Worm (Caenorhabditis elegans) whole organism, early embryonic: ENCODE data around the gene F46C3.2.
"Not testable (repeated sequence)": the region's sequence is repeated elsewhere in the genome, so short reads cannot be mapped to it uniquely, and the experiment has no call there.

Experiments used
- B0310.2 ChIP-seq: sonication (generic microtip); optimal IDR thresholded peaks from 2 replicates; lab custom pipeline; 2016; ENCODE audit warnings: mild to moderate bottlenecking, missing genetic modification characterization, missing compliant biosample characterization
- F13C5.2 ChIP-seq: sonication (generic microtip); optimal IDR thresholded peaks from 2 replicates; lab custom pipeline; 2017; ENCODE audit warnings: mild to moderate bottlenecking, missing genetic modification characterization, inconsistent platforms, missing compliant biosample characterization
- aly-1 ChIP-seq: sonication (generic microtip); optimal IDR thresholded peaks from 2 replicates; lab custom pipeline; 2016; ENCODE audit warnings: missing genetic modification characterization, missing compliant biosample characterization
- ama-1 ChIP-seq: fragments of 150-350 bp; optimal IDR thresholded peaks from 2 replicates; lab custom pipeline; 2014
- ceh-13 ChIP-seq: fragments of 200-800 bp; sonication (Bioruptor generic); optimal IDR thresholded peaks from 2 replicates; lab custom pipeline; 2018; ENCODE audit warnings: mild to moderate bottlenecking, missing genetic modification characterization, missing compliant biosample characterization
- ceh-36 ChIP-seq: sonication (generic microtip); optimal IDR thresholded peaks from 2 replicates; lab custom pipeline; 2016; ENCODE audit warnings: missing genetic modification characterization, inconsistent platforms, missing compliant biosample characterization
- ets-7 ChIP-seq: sonication (generic microtip); optimal IDR thresholded peaks from 2 replicates; lab custom pipeline; 2016; ENCODE audit warnings: missing genotype, missing genetic modification characterization, missing compliant biosample characterization
- flt-1 ChIP-seq: fragments of 200-800 bp; sonication (Bioruptor generic); IDR thresholded peaks from 2 replicates; pipeline ENCODE4 v1.3.6; 2022; ENCODE audit warnings: missing genetic modification characterization, missing compliant biosample characterization
- hmbx-1 ChIP-seq: sonication (generic microtip); optimal IDR thresholded peaks from 2 replicates; lab custom pipeline; 2016; ENCODE audit warnings: mild to moderate bottlenecking, missing genetic modification characterization, missing compliant biosample characterization
- hmg-4 ChIP-seq: fragments of 200-800 bp; sonication (Bioruptor generic); optimal IDR thresholded peaks from 2 replicates; lab custom pipeline; 2018; ENCODE audit warnings: mild to moderate bottlenecking, missing genetic modification characterization, missing compliant biosample characterization
- hnd-1 ChIP-seq: sonication (generic microtip); optimal IDR thresholded peaks from 2 replicates; lab custom pipeline; 2016; ENCODE audit warnings: missing genetic modification characterization, missing compliant biosample characterization
- pes-1 ChIP-seq: fragments of 200-800 bp; sonication (Bioruptor generic); IDR thresholded peaks from 2 replicates; pipeline ENCODE4 v1.3.6; 2022; ENCODE audit warnings: missing genetic modification reagents, missing genetic modification characterization, missing compliant biosample characterization
- scrt-1 ChIP-seq: fragments of 200-800 bp; sonication (Bioruptor generic); IDR thresholded peaks from 2 replicates; pipeline ENCODE4 v1.3.6; 2022; ENCODE audit warnings: missing genetic modification characterization, missing compliant biosample characterization
- sea-1 ChIP-seq: fragments of 200-800 bp; sonication (Bioruptor generic); conservative IDR thresholded peaks from 2 replicates; pipeline ENCODE4 v1.3.6; 2022; ENCODE audit warnings: missing genetic modification characterization, missing compliant biosample characterization
- tbx-11 ChIP-seq: fragments of 200-800 bp; sonication (Bioruptor generic); IDR thresholded peaks from 2 replicates; pipeline ENCODE4 v1.3.6; 2022; ENCODE audit warnings: missing genetic modification characterization, missing compliant biosample characterization
- tbx-37 ChIP-seq: fragments of 200-800 bp; sonication (Bioruptor generic); conservative IDR thresholded peaks from 2 replicates; pipeline ENCODE4 v1.3.6; 2022; ENCODE audit warnings: missing genetic modification reagents, missing genetic modification characterization, missing compliant biosample characterization
- tra-4 ChIP-seq: sonication (generic microtip); optimal IDR thresholded peaks from 2 replicates; lab custom pipeline; 2017; ENCODE audit warnings: missing genetic modification characterization, missing compliant biosample characterization

F46C3.2 gene

ce11 chrX:11447695-11448094, 29.1 kb upstream of the F46C3.2 start:
- no peak for TF ChIP-seq hmg-4 (GFP tag; lab: Kevin White, UChicago)
- TF ChIP-seq ama-1 (lab: Kevin White, UChicago), result no peak
- TF ChIP-seq pes-1 (GFP tag; lab: Robert Waterston, UW), result no peak
- no peak for TF ChIP-seq ceh-36
- no peak for TF ChIP-seq flt-1
- TF ChIP-seq ceh-13 (GFP tag; lab: Kevin White, UChicago), result no peak
- TF ChIP-seq hnd-1 (tag; lab: Kevin White, UChicago), result no peak
- no peak for TF ChIP-seq aly-1 (tag; lab: Kevin White, UChicago)
- no peak for TF ChIP-seq tbx-11 (GFP tag; lab: Robert Waterston, UW)
- TF ChIP-seq scrt-1 (GFP tag; lab: Robert Waterston, UW), result no peak
- no peak for TF ChIP-seq sea-1
- no peak for TF ChIP-seq B0310.2 (tag; lab: Kevin White, UChicago)
- no peak for TF ChIP-seq tbx-37 (GFP tag; lab: Robert Waterston, UW)
- TF ChIP-seq tra-4 (tag; lab: Kevin White, UChicago), result no peak
- no peak for TF ChIP-seq ets-7 (tag; lab: Kevin White, UChicago)
- TF ChIP-seq F13C5.2 (tag; lab: Kevin White, UChicago), result no peak
- no peak for TF ChIP-seq hmbx-1 (tag; lab: Kevin White, UChicago)

- no peak for TF ChIP-seq tra-4 (tag; lab: Kevin White, UChicago)
- TF ChIP-seq scrt-1 (GFP tag; lab: Robert Waterston, UW), result no peak
- TF ChIP-seq sea-1, result no peak
- TF ChIP-seq B0310.2 (tag; lab: Kevin White, UChicago), result no peak
- TF ChIP-seq pes-1 (GFP tag; lab: Robert Waterston, UW), result no peak
- no peak for TF ChIP-seq hmbx-1 (tag; lab: Kevin White, UChicago)
- TF ChIP-seq ceh-13 (GFP tag; lab: Kevin White, UChicago), result no peak
- TF ChIP-seq ama-1 (lab: Kevin White, UChicago), result no peak
- TF ChIP-seq flt-1, result no peak
- no peak for TF ChIP-seq hmg-4 (GFP tag; lab: Kevin White, UChicago)
- no peak for TF ChIP-seq ets-7 (tag; lab: Kevin White, UChicago)
- TF ChIP-seq aly-1 (tag; lab: Kevin White, UChicago), result no peak
- TF ChIP-seq tbx-37 (GFP tag; lab: Robert Waterston, UW), result no peak
- TF ChIP-seq hnd-1 (tag; lab: Kevin White, UChicago), result no peak
- no peak for TF ChIP-seq F13C5.2 (tag; lab: Kevin White, UChicago)
These were observed 28.0 kb upstream of the F46C3.2 start, which contains the start of gene igeg-2 for ce11 chrX:11446535-11446934. Gene igeg-2, minus strand, starts transcription at chrX:11446635.

ce11 chrX:11443335-11443734, 24.8 kb upstream of the F46C3.2 start:
- TF ChIP-seq flt-1, result peak; percentile 38; the same call in 1 of the 2 replicates

DNA sequence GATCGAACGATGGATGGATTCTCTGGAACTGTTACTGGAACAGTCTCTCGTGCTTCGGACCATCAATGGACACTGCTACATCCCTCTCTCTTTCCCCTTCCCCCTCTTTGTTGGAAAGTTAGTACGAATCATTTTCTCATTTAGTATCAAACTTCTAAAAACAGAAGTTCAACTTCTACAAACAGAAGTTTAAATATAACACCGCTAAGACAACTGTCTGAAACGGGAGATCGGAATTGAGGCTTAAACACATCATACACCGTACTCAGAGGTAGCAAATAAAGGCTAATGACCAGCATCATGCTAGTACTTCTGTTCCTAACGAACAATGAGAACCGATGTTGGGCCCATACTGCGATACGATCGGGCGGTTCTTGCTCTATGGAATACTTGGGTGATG, 21.2 kb upstream of the F46C3.2 start, which contains the start of gene F46C3.7:
Gene F46C3.7, plus strand, starts transcription at position 301 of the 400 bp plus-strand sequence.
- not testable (repeated sequence) for TF ChIP-seq aly-1 (tag; lab: Kevin White, UChicago); pes-1 (GFP tag; lab: Robert Waterston, UW); flt-1

DNA sequence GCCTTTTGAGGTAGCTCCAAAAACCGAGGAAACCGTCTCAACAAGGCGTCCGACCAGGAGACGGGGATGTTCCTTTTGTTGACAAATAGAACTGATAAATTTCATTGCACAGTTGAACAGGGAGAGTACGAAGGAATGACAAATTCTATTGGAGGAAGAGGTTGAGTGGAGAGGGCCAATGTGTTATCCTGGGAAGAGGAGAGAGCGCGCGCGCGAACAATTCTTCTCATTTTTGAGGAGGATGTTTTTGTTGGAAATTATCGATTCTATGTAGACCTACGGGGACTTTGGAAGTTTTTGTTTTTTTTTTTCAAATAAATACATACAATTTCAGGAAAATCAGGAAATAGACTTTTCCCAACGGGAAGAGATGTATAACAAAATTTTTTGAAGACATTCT, 19.1 kb upstream of the F46C3.2 start:
- TF ChIP-seq ceh-13 (GFP tag; lab: Kevin White, UChicago), result no peak
- TF ChIP-seq F13C5.2 (tag; lab: Kevin White, UChicago), result no peak
- no peak for TF ChIP-seq ceh-36
- no peak for TF ChIP-seq ets-7 (tag; lab: Kevin White, UChicago)
- no peak for TF ChIP-seq hmbx-1 (tag; lab: Kevin White, UChicago)
- no peak for TF ChIP-seq aly-1 (tag; lab: Kevin White, UChicago)
- no peak for TF ChIP-seq scrt-1 (GFP tag; lab: Robert Waterston, UW)
- TF ChIP-seq pes-1 (GFP tag; lab: Robert Waterston, UW), result no peak
- TF ChIP-seq B0310.2 (tag; lab: Kevin White, UChicago), result no peak
- TF ChIP-seq ama-1 (lab: Kevin White, UChicago), result no peak
- no peak for TF ChIP-seq sea-1
- TF ChIP-seq tbx-11 (GFP tag; lab: Robert Waterston, UW), result no peak
- TF ChIP-seq flt-1, result no peak
- no peak for TF ChIP-seq hnd-1 (tag; lab: Kevin White, UChicago)
- no peak for TF ChIP-seq tra-4 (tag; lab: Kevin White, UChicago)
- TF ChIP-seq hmg-4 (GFP tag; lab: Kevin White, UChicago), result no peak
- no peak for TF ChIP-seq tbx-37 (GFP tag; lab: Robert Waterston, UW)

DNA sequence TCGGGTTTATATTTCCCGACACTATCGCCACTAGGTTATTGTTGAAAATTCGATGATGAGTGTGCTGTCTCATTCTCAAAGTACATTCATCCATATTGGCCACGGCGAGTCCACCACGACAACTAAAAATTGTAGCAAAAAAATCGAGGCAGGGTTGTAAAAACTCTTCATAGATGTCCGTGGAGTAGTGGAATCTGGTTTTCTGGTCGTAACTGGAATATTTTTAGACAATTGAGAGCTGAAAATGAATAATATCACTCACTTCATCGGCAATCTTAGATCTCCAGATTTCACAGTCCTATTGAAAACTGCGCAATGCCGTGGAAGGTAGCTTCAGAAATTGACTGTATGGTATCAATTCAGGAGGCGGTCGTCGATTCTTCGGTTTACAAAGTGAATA, 16.9 kb upstream of the F46C3.2 start:
- TF ChIP-seq tbx-37 (GFP tag; lab: Robert Waterston, UW), result no peak
- no peak for TF ChIP-seq flt-1
- no peak for TF ChIP-seq ceh-36
- no peak for TF ChIP-seq ets-7 (tag; lab: Kevin White, UChicago)
- TF ChIP-seq ceh-13 (GFP tag; lab: Kevin White, UChicago), result no peak
- TF ChIP-seq aly-1 (tag; lab: Kevin White, UChicago), result no peak
- TF ChIP-seq B0310.2 (tag; lab: Kevin White, UChicago), result no peak

DNA sequence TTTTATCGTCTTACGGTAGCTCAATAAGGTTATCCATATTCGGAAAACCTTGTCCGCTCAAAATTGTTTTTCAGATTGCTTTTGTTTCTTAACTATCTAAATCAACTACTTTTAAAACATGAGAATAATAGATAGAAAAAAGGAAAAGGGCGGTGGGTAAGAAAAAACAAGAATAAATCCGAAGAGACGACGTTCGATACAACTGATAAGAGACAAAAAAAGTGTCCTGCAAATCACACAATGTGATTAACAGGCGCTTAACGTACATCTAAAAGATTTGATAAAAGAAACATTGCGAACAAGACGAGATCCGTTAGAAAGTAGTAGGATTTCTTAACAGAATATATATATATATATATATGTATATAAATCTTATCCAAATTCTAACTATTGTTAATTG, 14.9 kb upstream of the F46C3.2 start, which contains the start of gene hum-4:
Gene hum-4, minus strand, starts transcription at position 101 of the 400 bp plus-strand sequence.
- no peak for TF ChIP-seq hmg-4 (GFP tag; lab: Kevin White, UChicago)
- no peak for TF ChIP-seq ceh-13 (GFP tag; lab: Kevin White, UChicago)
- TF ChIP-seq B0310.2 (tag; lab: Kevin White, UChicago), result no peak
- no peak for TF ChIP-seq tbx-37 (GFP tag; lab: Robert Waterston, UW)
- no peak for TF ChIP-seq scrt-1 (GFP tag; lab: Robert Waterston, UW)
- TF ChIP-seq ama-1 (lab: Kevin White, UChicago), result no peak
- TF ChIP-seq tra-4 (tag; lab: Kevin White, UChicago), result no peak
- TF ChIP-seq hnd-1 (tag; lab: Kevin White, UChicago), result no peak
- TF ChIP-seq sea-1, result no peak
- TF ChIP-seq aly-1 (tag; lab: Kevin White, UChicago), result no peak
- no peak for TF ChIP-seq F13C5.2 (tag; lab: Kevin White, UChicago)
- TF ChIP-seq flt-1, result no peak
- TF ChIP-seq ets-7 (tag; lab: Kevin White, UChicago), result no peak
- no peak for TF ChIP-seq pes-1 (GFP tag; lab: Robert Waterston, UW)
- TF ChIP-seq ceh-36, result no peak
- no peak for TF ChIP-seq tbx-11 (GFP tag; lab: Robert Waterston, UW)
- TF ChIP-seq hmbx-1 (tag; lab: Kevin White, UChicago), result no peak
